Worm (Caenorhabditis elegans) whole organism, early embryonic: ENCODE data around the gene sra-10.

Source experiments
- B0310.2 ChIP-seq: sonication (generic microtip); optimal IDR thresholded peaks from 2 replicates; lab custom pipeline; 2016; ENCODE audit warnings: mild to moderate bottlenecking, missing genetic modification characterization, missing compliant biosample characterization
- aly-1 ChIP-seq: sonication (generic microtip); optimal IDR thresholded peaks from 2 replicates; lab custom pipeline; 2016; ENCODE audit warnings: missing genetic modification characterization, missing compliant biosample characterization
- ama-1 ChIP-seq: fragments of 150-350 bp; optimal IDR thresholded peaks from 2 replicates; lab custom pipeline; 2014
- ceh-36 ChIP-seq: sonication (generic microtip); optimal IDR thresholded peaks from 2 replicates; lab custom pipeline; 2016; ENCODE audit warnings: missing genetic modification characterization, inconsistent platforms, missing compliant biosample characterization
- ets-7 ChIP-seq: sonication (generic microtip); optimal IDR thresholded peaks from 2 replicates; lab custom pipeline; 2016; ENCODE audit warnings: missing genotype, missing genetic modification characterization, missing compliant biosample characterization
- flt-1 ChIP-seq: fragments of 200-800 bp; sonication (Bioruptor generic); IDR thresholded peaks from 2 replicates; pipeline ENCODE4 v1.3.6; 2022; ENCODE audit warnings: missing genetic modification characterization, missing compliant biosample characterization
- hmg-4 ChIP-seq: fragments of 200-800 bp; sonication (Bioruptor generic); optimal IDR thresholded peaks from 2 replicates; lab custom pipeline; 2018; ENCODE audit warnings: mild to moderate bottlenecking, missing genetic modification characterization, missing compliant biosample characterization
- scrt-1 ChIP-seq: fragments of 200-800 bp; sonication (Bioruptor generic); IDR thresholded peaks from 2 replicates; pipeline ENCODE4 v1.3.6; 2022; ENCODE audit warnings: missing genetic modification characterization, missing compliant biosample characterization
- sea-1 ChIP-seq: fragments of 200-800 bp; sonication (Bioruptor generic); conservative IDR thresholded peaks from 2 replicates; pipeline ENCODE4 v1.3.6; 2022; ENCODE audit warnings: missing genetic modification characterization, missing compliant biosample characterization
- tbx-11 ChIP-seq: fragments of 200-800 bp; sonication (Bioruptor generic); IDR thresholded peaks from 2 replicates; pipeline ENCODE4 v1.3.6; 2022; ENCODE audit warnings: missing genetic modification characterization, missing compliant biosample characterization
- tbx-37 ChIP-seq: fragments of 200-800 bp; sonication (Bioruptor generic); conservative IDR thresholded peaks from 2 replicates; pipeline ENCODE4 v1.3.6; 2022; ENCODE audit warnings: missing genetic modification reagents, missing genetic modification characterization, missing compliant biosample characterization

DNA sequence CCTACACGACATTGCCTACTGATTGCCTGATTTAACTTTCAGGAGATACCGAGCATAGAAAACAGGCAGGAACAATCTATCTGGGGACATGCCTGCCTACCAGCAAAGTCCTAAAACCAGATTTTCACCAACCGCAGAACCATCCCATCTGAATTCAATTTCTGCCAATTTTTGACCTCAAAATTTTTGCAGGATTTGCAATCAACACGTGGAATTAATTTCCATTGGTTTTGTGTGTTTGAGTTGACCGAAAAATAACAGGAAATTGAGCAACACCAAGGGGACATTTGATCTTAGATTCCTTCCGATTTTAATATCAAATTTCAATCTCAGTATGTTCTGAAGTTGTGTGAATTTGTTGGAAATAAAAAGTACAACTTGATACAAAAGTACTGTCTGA lies 4.1 kb upstream of the sra-10 start:
- TF ChIP-seq tbx-37 (GFP tag; lab: Robert Waterston, UW) (no peak), ceh-36 (tag; lab: Kevin White, UChicago) (no peak), ama-1 (lab: Kevin White, UChicago) (no peak), ets-7 (tag; lab: Kevin White, UChicago) (no peak), sea-1 (GFP tag; lab: Robert Waterston, UW) (no peak), aly-1 (tag; lab: Kevin White, UChicago) (no peak), tbx-11 (GFP tag; lab: Robert Waterston, UW) (no peak), hmg-4 (GFP tag; lab: Kevin White, UChicago) (no peak), flt-1 (no peak), scrt-1 (GFP tag; lab: Robert Waterston, UW) (no peak), B0310.2 (tag; lab: Kevin White, UChicago) (no peak)
